Worm (Caenorhabditis elegans) whole organism, L4 larva: Measurements from ENCODE around the gene ZK1321.4.

Experiments
- D1046.2 ChIP-seq: fragments of 200-800 bp; sonication (Bioruptor generic); IDR thresholded peaks from 2 replicates; pipeline ENCODE4 v1.3.6; 2022; ENCODE audit warnings: missing genetic modification characterization, missing compliant biosample characterization
- F10B5.3 ChIP-seq: sonication (generic microtip); optimal IDR thresholded peaks from 2 replicates; lab custom pipeline; 2016; ENCODE audit warnings: mild to moderate bottlenecking, missing genetic modification characterization, missing compliant biosample characterization
- F37D6.2 ChIP-seq: sonication (generic microtip); optimal IDR thresholded peaks from 2 replicates; lab custom pipeline; 2016; ENCODE audit warnings: mild to moderate bottlenecking, missing genetic modification characterization, missing compliant biosample characterization
- F44E2.7 ChIP-seq: fragments of 200-800 bp; sonication (Bioruptor generic); IDR thresholded peaks from 2 replicates; pipeline ENCODE4 v2.1.2; 2022; ENCODE audit warnings: missing genetic modification characterization, missing compliant biosample characterization
- R02D3.7 ChIP-seq: fragments of 150-350 bp; sonication (generic microtip); optimal IDR thresholded peaks from 3 replicates; lab custom pipeline; 2014; ENCODE audit warnings: missing biosample characterization, missing genetic modification characterization
- Y75B8A.6 ChIP-seq: fragments of 200-800 bp; sonication (Bioruptor generic); IDR thresholded peaks from 2 replicates; pipeline ENCODE4 v1.3.6; 2022; ENCODE audit warnings: missing genetic modification reagents, missing genetic modification characterization, missing compliant biosample characterization
- aha-1 ChIP-seq: fragments of 150-350 bp; peaks from one replicate; lab custom pipeline; 2014; ENCODE audit warnings: missing biosample characterization, missing genetic modification characterization
- aly-2 ChIP-seq: sonication (generic microtip); optimal IDR thresholded peaks from 2 replicates; lab custom pipeline; 2018; ENCODE audit warnings: missing biosample characterization, missing genetic modification characterization
- ceh-20 ChIP-seq: fragments of 200-800 bp; sonication (Bioruptor generic); IDR thresholded peaks from 2 replicates; pipeline ENCODE4 v1.3.6; 2022; ENCODE audit warnings: missing genetic modification reagents, missing genetic modification characterization, missing compliant biosample characterization
- cey-2 ChIP-seq: sonication (generic microtip); optimal IDR thresholded peaks from 3 replicates; lab custom pipeline; 2017; ENCODE audit warnings: missing genetic modification characterization, mild to moderate bottlenecking, missing compliant biosample characterization, antibody characterized with exemption, borderline replicate concordance; ENCODE audit not compliant: insufficient read depth
- daf-12 ChIP-seq: fragments of 150-350 bp; optimal IDR thresholded peaks from 2 replicates; lab custom pipeline; 2014; ENCODE audit warnings: missing biosample characterization, missing genetic modification reagents, missing genetic modification characterization
- dmd-6 ChIP-seq: fragments of 200-800 bp; sonication (Bioruptor generic); IDR thresholded peaks from 2 replicates; pipeline ENCODE4 v1.3.6; 2022; ENCODE audit warnings: missing genetic modification reagents, missing genetic modification characterization, missing compliant biosample characterization
- dve-1 ChIP-seq: sonication (generic microtip); optimal IDR thresholded peaks from 2 replicates; lab custom pipeline; 2017; ENCODE audit warnings: antibody characterized with exemption, mild to moderate bottlenecking, missing genetic modification characterization, missing compliant biosample characterization; ENCODE audit not compliant: insufficient read depth
- fkh-10 ChIP-seq: fragments of 150-350 bp; optimal IDR thresholded peaks from 2 replicates; lab custom pipeline; 2014; ENCODE audit warnings: missing biosample characterization, missing genetic modification reagents, missing genetic modification characterization
- hlh-11 ChIP-seq: fragments of 200-800 bp; sonication (Bioruptor generic); optimal IDR thresholded peaks from 2 replicates; lab custom pipeline; 2018; ENCODE audit warnings: mild to moderate bottlenecking, missing genetic modification characterization, missing compliant biosample characterization
- lin-1 ChIP-seq: fragments of 200-800 bp; sonication (Bioruptor generic); IDR thresholded peaks from 2 replicates; pipeline ENCODE4 v1.3.6; 2022; ENCODE audit warnings: missing genetic modification reagents, missing genetic modification characterization, missing compliant biosample characterization
- lir-3 ChIP-seq: sonication (generic microtip); optimal IDR thresholded peaks from 2 replicates; lab custom pipeline; 2016; ENCODE audit warnings: mild to moderate bottlenecking, missing genetic modification characterization, missing compliant biosample characterization
- nhr-102 ChIP-seq: sonication (generic microtip); optimal IDR thresholded peaks from 2 replicates; lab custom pipeline; 2016; ENCODE audit warnings: mild to moderate bottlenecking, missing genetic modification characterization, moderate library complexity, missing compliant biosample characterization
- nhr-11 ChIP-seq: fragments of 150-350 bp; optimal IDR thresholded peaks from 2 replicates; lab custom pipeline; 2014; ENCODE audit warnings: missing biosample characterization, missing genetic modification characterization
- nhr-28 ChIP-seq: fragments of 150-350 bp; optimal IDR thresholded peaks from 2 replicates; lab custom pipeline; 2014; ENCODE audit warnings: missing biosample characterization, missing genetic modification characterization
- nhr-41 ChIP-seq: fragments of 200-800 bp; sonication (Bioruptor generic); IDR thresholded peaks from 2 replicates; pipeline ENCODE4 v1.3.6; 2022; ENCODE audit warnings: missing genetic modification reagents, missing genetic modification characterization, missing compliant biosample characterization
- nhr-42 ChIP-seq: fragments of 200-800 bp; sonication (Bioruptor generic); IDR thresholded peaks from 2 replicates; pipeline ENCODE4 v1.3.6; 2022; ENCODE audit warnings: missing genetic modification characterization, missing compliant biosample characterization
- nhr-77 ChIP-seq: fragments of 150-350 bp; optimal IDR thresholded peaks from 2 replicates; lab custom pipeline; 2014; ENCODE audit warnings: missing biosample characterization, missing genetic modification characterization
- pha-4 ChIP-seq, 2 experiments: fragments of 150-350 bp in 1 of 2; fragments of 200-800 bp in 1 of 2; sonication (Bioruptor generic) in 1 of 2; IDR thresholded peaks in 1 of 2; optimal IDR thresholded peaks in 1 of 2; 2 replicates each; pipeline versions ENCODE4 v1.3.6 to Lab custom; 2014 to 2022; ENCODE audit warnings: missing genetic modification characterization in 2 of 2, missing genetic modification reagents in 2 of 2, missing biosample characterization in 1 of 2, missing compliant biosample characterization in 1 of 2
- pqm-1 ChIP-seq: sonication (generic microtip); optimal IDR thresholded peaks from 2 replicates; lab custom pipeline; 2017; ENCODE audit warnings: missing biosample characterization, missing genetic modification characterization
- rbr-2 ChIP-seq: sonication (generic microtip); optimal IDR thresholded peaks from 2 replicates; lab custom pipeline; 2016; ENCODE audit warnings: missing genotype, missing genetic modification characterization, missing compliant biosample characterization
- sdz-12 ChIP-seq: fragments of 200-800 bp; sonication (Bioruptor generic); optimal IDR thresholded peaks from 2 replicates; lab custom pipeline; 2018; ENCODE audit warnings: mild to moderate bottlenecking, missing genetic modification characterization, missing compliant biosample characterization
- set-16 ChIP-seq: fragments of 200-800 bp; sonication (Bioruptor generic); IDR thresholded peaks from 2 replicates; pipeline ENCODE4 v1.3.6; 2022; ENCODE audit warnings: missing genetic modification reagents, missing genetic modification characterization, missing compliant biosample characterization
- snpc-1.2 ChIP-seq: fragments of 200-800 bp; sonication (Bioruptor generic); IDR thresholded peaks from 2 replicates; pipeline ENCODE4 v1.3.6; 2022; ENCODE audit warnings: missing genetic modification reagents, missing genetic modification characterization, missing compliant biosample characterization
- spr-1 ChIP-seq: sonication (generic microtip); optimal IDR thresholded peaks from 2 replicates; lab custom pipeline; 2016; ENCODE audit warnings: mild to moderate bottlenecking, missing genetic modification characterization, missing compliant biosample characterization
- spr-3 ChIP-seq: fragments of 200-800 bp; sonication (Bioruptor generic); optimal IDR thresholded peaks from 2 replicates; lab custom pipeline; 2018; ENCODE audit warnings: mild to moderate bottlenecking, missing genetic modification characterization, missing compliant biosample characterization
- tra-1 ChIP-seq: fragments of 200-800 bp; sonication (Bioruptor generic); IDR thresholded peaks from 2 replicates; pipeline ENCODE4 v1.3.6; 2022; ENCODE audit warnings: missing genetic modification reagents, missing genetic modification characterization, missing compliant biosample characterization
- unc-130 ChIP-seq: sonication (generic microtip); optimal IDR thresholded peaks from 2 replicates; lab custom pipeline; 2016; ENCODE audit warnings: missing genetic modification reagents, missing genetic modification characterization, missing compliant biosample characterization
- unc-39 ChIP-seq: sonication (generic microtip); optimal IDR thresholded peaks from 2 replicates; lab custom pipeline; 2017; ENCODE audit warnings: missing biosample characterization, missing genetic modification characterization
- unc-62 ChIP-seq, 3 experiments: fragments of 150-350 bp in 1 of 3; sonication (generic microtip); optimal IDR thresholded peaks in 2 of 3; peaks in 1 of 3; 1 replicate in 1 of 3; 2 replicates in 2 of 3; lab custom pipeline; 2014 to 2017; ENCODE audit warnings: missing biosample characterization in 3 of 3, missing genetic modification characterization in 3 of 3, missing genetic modification reagents in 3 of 3, missing genotype in 1 of 3
- vab-7 ChIP-seq: fragments of 200-800 bp; sonication (Bioruptor generic); IDR thresholded peaks from 2 replicates; pipeline ENCODE4 v1.3.6; 2022; ENCODE audit warnings: missing genetic modification reagents, missing genetic modification characterization, missing compliant biosample characterization
- zfp-2 ChIP-seq: sonication (generic microtip); optimal IDR thresholded peaks from 2 replicates; lab custom pipeline; 2016; ENCODE audit warnings: mild to moderate bottlenecking, missing genetic modification characterization, missing compliant biosample characterization
- zip-11 ChIP-seq: fragments of 200-800 bp; sonication (Bioruptor generic); IDR thresholded peaks from 2 replicates; pipeline ENCODE4 v1.3.6; 2022; ENCODE audit warnings: missing genetic modification characterization, missing compliant biosample characterization

Gene ZK1321.4

ce11 chrII:9782337-9782736 is 8.6 kb upstream of the ZK1321.4 start, which contains the start of gene T10B9.14:
TSS of gene T10B9.14 (minus strand) at chrII:9782437.
- TF ChIP-seq tra-1 (no peak), F10B5.3 (tag; lab: Kevin White, UChicago) (no peak), R02D3.7 (tag; lab: Kevin White, UChicago) (no peak), pha-4 (GFP tag; IDR thresholded peaks at IDR 0.05; lab: Robert Waterston, UW) (no peak), pha-4 (tag; optimal IDR thresholded peaks at IDR 0.05; lab: Kevin White, UChicago) (no peak), set-16 (GFP tag; lab: Robert Waterston, UW) (no peak), F37D6.2 (tag; lab: Kevin White, UChicago) (no peak), dve-1 (no peak)

- TF ChIP-seq nhr-28 (tag; lab: Kevin White, UChicago): peak; percentile 64
- TF ChIP-seq unc-62 (GFP tag; optimal IDR thresholded peaks at IDR 0.05 in 1 of 2; lab: Kevin White, UChicago): peak in 1 of 2 experiments; percentile 87
- no peak for TF ChIP-seq unc-62 (tag; optimal IDR thresholded peaks at IDR 0.05; lab: Kevin White, UChicago)
- peak; percentile 27 for TF ChIP-seq nhr-77 (tag; lab: Kevin White, UChicago)
- TF ChIP-seq spr-3 (GFP tag; lab: Kevin White, UChicago): no peak
- TF ChIP-seq nhr-102 (tag; lab: Kevin White, UChicago): peak; percentile 15
- peak; percentile 6 for TF ChIP-seq dve-1
- TF ChIP-seq vab-7: no peak
- no peak for TF ChIP-seq lin-1 (GFP tag; lab: Robert Waterston, UW)
- peak; percentile 67; the same call in 1 of the 2 replicates for TF ChIP-seq dmd-6 (GFP tag; lab: Robert Waterston, UW)
- peak; percentile 27 for TF ChIP-seq pqm-1 (tag; lab: Kevin White, UChicago)
- TF ChIP-seq snpc-1.2 (GFP tag; lab: Robert Waterston, UW): no peak
- no peak for TF ChIP-seq D1046.2
Observed at ce11 chrII:9781842-9782241, 8.1 kb upstream of the ZK1321.4 start, which contains the start of gene cyp-13A1. TSS of gene cyp-13A1 (minus strand) at chrII:9781997.

ce11 chrII:9778495-9778894 is 4.8 kb upstream of the ZK1321.4 start:
- no peak for TF ChIP-seq cey-2 (tag; lab: Kevin White, UChicago)
- no peak for TF ChIP-seq nhr-28 (tag; lab: Kevin White, UChicago)
- peak; percentile 9 for TF ChIP-seq aha-1 (tag; lab: Kevin White, UChicago)
- no peak for TF ChIP-seq aly-2 (tag; lab: Kevin White, UChicago)
- peak in 1 of 2 experiments; percentile 19 for TF ChIP-seq unc-62 (GFP tag; optimal IDR thresholded peaks at IDR 0.05 in 1 of 2; lab: Kevin White, UChicago)
- TF ChIP-seq unc-62 (tag; optimal IDR thresholded peaks at IDR 0.05; lab: Kevin White, UChicago): no peak
- no peak for TF ChIP-seq zip-11
- no peak for TF ChIP-seq F44E2.7 (GFP tag; lab: Robert Waterston, UW)

ce11 chrII:9775790-9776189 is 2.0 kb upstream of the ZK1321.4 start, which contains the start of gene T10B9.9:
TSS of gene T10B9.9 (minus strand) at chrII:9775890.
- no peak for TF ChIP-seq unc-39
- no peak for TF ChIP-seq Y75B8A.6 (GFP tag; lab: Robert Waterston, UW)
- no peak for TF ChIP-seq hlh-11
- no peak for TF ChIP-seq spr-1 (tag; lab: Kevin White, UChicago)
- no peak for TF ChIP-seq cey-2 (tag; lab: Kevin White, UChicago)
- TF ChIP-seq unc-130: no peak
- TF ChIP-seq nhr-11 (tag; lab: Kevin White, UChicago): no peak
- TF ChIP-seq sdz-12: no peak
- TF ChIP-seq nhr-41 (GFP tag; lab: Robert Waterston, UW): no peak
- no peak for TF ChIP-seq lir-3 (tag; lab: Kevin White, UChicago)
- no peak for TF ChIP-seq rbr-2 (tag; lab: Kevin White, UChicago)
- TF ChIP-seq tra-1: no peak
- no peak for TF ChIP-seq zfp-2 (tag; lab: Kevin White, UChicago)
- no peak for TF ChIP-seq fkh-10
- TF ChIP-seq daf-12 (tag; lab: Kevin White, UChicago): no peak
- TF ChIP-seq ceh-20 (GFP tag; lab: Robert Waterston, UW): no peak
- TF ChIP-seq D1046.2: no peak
- TF ChIP-seq nhr-42 (GFP tag; lab: Robert Waterston, UW): no peak
- no peak for TF ChIP-seq nhr-77 (tag; lab: Kevin White, UChicago)
- TF ChIP-seq R02D3.7 (tag; lab: Kevin White, UChicago): no peak
